Fruit fly (Drosophila melanogaster): ENCODE data around the gene Arl2.

Gene Arl2

dm6 chr3R:8333768-8334470 is 7.0 kb upstream of the Arl2 start, which contains the start of gene Poxm (continued):
- no peak for TF ChIP-seq sima (GFP tag; optimal IDR thresholded peaks at IDR 0.05)
- peak; percentile 75 for TF ChIP-seq ac (GFP tag; optimal IDR thresholded peaks at IDR 0.05)
- TF ChIP-seq nom (GFP tag; optimal IDR thresholded peaks at IDR 0.05) = peak; percentile 88
- TF ChIP-seq bcd (GFP tag; optimal IDR thresholded peaks at IDR 0.05) = peak; percentile 93
- TF ChIP-seq insv (GFP tag; optimal IDR thresholded peaks at IDR 0.05) = peak in 1 of 2 experiments; percentile 19
- no peak for TF ChIP-seq mirr (GFP tag; optimal IDR thresholded peaks at IDR 0.05)
- TF ChIP-seq CG6175 (GFP tag; IDR thresholded peaks at IDR 0.05) = peak; percentile 65; the same call in 2 of the 3 replicates
- no peak for TF ChIP-seq D (optimal IDR thresholded peaks at IDR 0.05)
- TF ChIP-seq D (GFP tag; optimal IDR thresholded peaks at IDR 0.05) = peak; percentile 96
- peak; percentile 67; the same call in 1 of the 2 replicates for TF ChIP-seq Doc2 (GFP tag; IDR thresholded peaks at IDR 0.05)
- TF ChIP-seq nau (GFP tag; optimal IDR thresholded peaks at IDR 0.05) = peak; percentile 78
- peak in 1 of 2 experiments; percentile 83 for TF ChIP-seq Dfd (GFP tag; optimal IDR thresholded peaks at IDR 0.05)
- TF ChIP-seq E2f1 (GFP tag; IDR thresholded peaks at IDR 0.05) = peak; percentile 91
- peak; percentile 81 for TF ChIP-seq lilli (GFP tag; optimal IDR thresholded peaks at IDR 0.05)
- peak; percentile 88 for TF ChIP-seq gsb-n (tag; optimal IDR thresholded peaks at IDR 0.05)
- no peak for TF ChIP-seq Hey (tag; optimal IDR thresholded peaks at IDR 0.05)
- peak; percentile 96 for TF ChIP-seq CG2678 (tag; optimal IDR thresholded peaks at IDR 0.05)
- peak; percentile 85 for TF ChIP-seq PHDP (tag; optimal IDR thresholded peaks at IDR 0.05)
- TF ChIP-seq luna (GFP tag; optimal IDR thresholded peaks at IDR 0.05) = no peak
- TF ChIP-seq CG1647 (GFP tag; optimal IDR thresholded peaks at IDR 0.05) = peak; percentile 44
- no peak for TF ChIP-seq gfzf (GFP tag; optimal IDR thresholded peaks at IDR 0.05)
- TF ChIP-seq Optix (GFP tag; IDR thresholded peaks at IDR 0.05) = peak; percentile 76; the same call in 2 of the 3 replicates
- peak; percentile 35 for TF ChIP-seq tx (GFP tag; optimal IDR thresholded peaks at IDR 0.05)
- 0 out of 2 replicates have a peak, but pooled peaks have one; percentile 64 for TF ChIP-seq Lim3 (GFP tag; IDR thresholded peaks at IDR 0.05)
- peak; percentile 89 for TF ChIP-seq HHEX (GFP tag; optimal IDR thresholded peaks at IDR 0.05)
- TF ChIP-seq CG14710 (tag; optimal IDR thresholded peaks at IDR 0.05) = peak; percentile 95
- peak; percentile 86 for TF ChIP-seq gcm (GFP tag; optimal IDR thresholded peaks at IDR 0.05)
- TF ChIP-seq ham (GFP tag; IDR thresholded peaks at IDR 0.05) = 0 out of 2 replicates have a peak, but pooled peaks have one; percentile 30
- TF ChIP-seq Ets65A (GFP tag) = peak; percentile 98
- TF ChIP-seq CkIIα-i1 (GFP tag; IDR thresholded peaks at IDR 0.05) = no peak; the same call in 1 of the 2 replicates
- TF ChIP-seq HLH3B (GFP tag; IDR thresholded peaks at IDR 0.05) = peak; percentile 82
- peak; percentile 78 for TF ChIP-seq CG6654 (GFP tag; optimal IDR thresholded peaks at IDR 0.05)
- peak; percentile 69; the same call in 2 of the 3 replicates for TF ChIP-seq knrl (GFP tag; IDR thresholded peaks at IDR 0.05; ENCODE audit: partially characterized antibody)
- peak; percentile 69 for TF ChIP-seq Vsx1 (GFP tag; optimal IDR thresholded peaks at IDR 0.05)
- TF ChIP-seq jigr1 (GFP tag; IDR thresholded peaks at IDR 0.05) = peak; percentile 86; the same call in 2 of the 3 replicates
- peak; percentile 69 for TF ChIP-seq Lhr (GFP tag; optimal IDR thresholded peaks at IDR 0.05)
- peak; percentile 40 for TF ChIP-seq CG2116 (GFP tag; optimal IDR thresholded peaks at IDR 0.05)
- no peak for TF ChIP-seq bigmax (GFP tag; optimal IDR thresholded peaks at IDR 0.05)
- no peak for TF ChIP-seq pzg (GFP tag; optimal IDR thresholded peaks at IDR 0.05)
- TF ChIP-seq CG30403 (GFP tag; optimal IDR thresholded peaks at IDR 0.05) = peak; percentile 95
- TF ChIP-seq CG43689 (GFP tag; IDR thresholded peaks at IDR 0.05) = peak; percentile 26; the same call in 1 of the 2 replicates
- TF ChIP-seq unpg (GFP tag; optimal IDR thresholded peaks at IDR 0.05) = peak; percentile 85
- peak; percentile 54 for TF ChIP-seq Side (GFP tag; optimal IDR thresholded peaks at IDR 0.05)
- no peak for TF ChIP-seq CG18011 (GFP tag; optimal IDR thresholded peaks at IDR 0.05)
- TF ChIP-seq C15 (GFP tag; IDR thresholded peaks at IDR 0.05) = no peak
- TF ChIP-seq Tbp (GFP tag; optimal IDR thresholded peaks at IDR 0.05) = no peak
- TF ChIP-seq sob (GFP tag; IDR thresholded peaks at IDR 0.05) = peak; percentile 85
- TF ChIP-seq Chrac-16 (GFP tag; optimal IDR thresholded peaks at IDR 0.05) = peak; percentile 87
- peak; percentile 90 for TF ChIP-seq twi (tag; optimal IDR thresholded peaks at IDR 0.05)

Measured in whole organism, embryonic.